Worm (Caenorhabditis elegans) whole organism, mixed stage, embryonic: Measurements from ENCODE around the gene bmk-1.
A peak's percentile ranks its signal among the peaks of the same experiment; 100 is the strongest.

Experiments used
- M03D4.4 ChIP-seq: sonication (generic microtip); optimal IDR thresholded peaks from 2 replicates; lab custom pipeline; 2017; ENCODE audit warnings: mild to moderate bottlenecking, missing genetic modification characterization, missing compliant biosample characterization
- bed-3 ChIP-seq: fragments of 200-800 bp; sonication (Bioruptor generic); optimal IDR thresholded peaks from 3 replicates; lab custom pipeline; 2018; ENCODE audit warnings: mild to moderate bottlenecking, missing genetic modification characterization, moderate library complexity, missing compliant biosample characterization
- blmp-1 ChIP-seq: fragments of 150-350 bp; optimal IDR thresholded peaks from 2 replicates; lab custom pipeline; 2014; ENCODE audit warnings: missing biosample characterization, missing genetic modification characterization
- ceh-39 ChIP-seq: fragments of 150-350 bp; optimal IDR thresholded peaks from 2 replicates; lab custom pipeline; 2014; ENCODE audit warnings: missing biosample characterization, missing genetic modification characterization
- ceh-43 ChIP-seq: fragments of 200-800 bp; sonication (Bioruptor generic); optimal IDR thresholded peaks from 2 replicates; lab custom pipeline; 2018; ENCODE audit warnings: mild to moderate bottlenecking, missing genetic modification characterization, moderate library complexity, missing compliant biosample characterization
- ceh-83 ChIP-seq: fragments of 200-800 bp; sonication (Bioruptor generic); optimal IDR thresholded peaks from 2 replicates; lab custom pipeline; 2018; ENCODE audit warnings: mild to moderate bottlenecking, missing genetic modification characterization, missing compliant biosample characterization
- ces-1 ChIP-seq: fragments of 150-350 bp; optimal IDR thresholded peaks from 2 replicates; lab custom pipeline; 2014; ENCODE audit warnings: missing biosample characterization, missing genetic modification reagents, missing genetic modification characterization
- cnd-1 ChIP-seq: fragments of 200-800 bp; sonication (Bioruptor generic); optimal IDR thresholded peaks from 2 replicates; lab custom pipeline; 2018; ENCODE audit warnings: mild to moderate bottlenecking, missing genetic modification characterization, missing compliant biosample characterization
- drap-1 ChIP-seq: fragments of 200-800 bp; sonication (Bioruptor generic); optimal IDR thresholded peaks from 3 replicates; lab custom pipeline; 2018; ENCODE audit warnings: mild to moderate bottlenecking, missing genetic modification characterization, missing compliant biosample characterization
- elt-1 ChIP-seq: sonication (generic microtip); optimal IDR thresholded peaks from 2 replicates; lab custom pipeline; 2017; ENCODE audit warnings: missing genetic modification characterization, mild to moderate bottlenecking, missing compliant biosample characterization, antibody characterized with exemption, moderate library complexity, borderline replicate concordance; ENCODE audit not compliant: insufficient read depth
- elt-3 ChIP-seq: fragments of 150-350 bp; optimal IDR thresholded peaks from 2 replicates; lab custom pipeline; 2014; ENCODE audit warnings: missing biosample characterization, missing genetic modification characterization
- flh-1 ChIP-seq: fragments of 200-800 bp; sonication (Bioruptor generic); optimal IDR thresholded peaks from 2 replicates; lab custom pipeline; 2018; ENCODE audit warnings: mild to moderate bottlenecking, missing genetic modification characterization, moderate library complexity, missing compliant biosample characterization
- ham-2 ChIP-seq: fragments of 200-800 bp; sonication (Bioruptor generic); optimal IDR thresholded peaks from 2 replicates; lab custom pipeline; 2018; ENCODE audit warnings: mild to moderate bottlenecking, missing genetic modification characterization, missing compliant biosample characterization
- hlh-1 ChIP-seq: fragments of 150-350 bp; optimal IDR thresholded peaks from 2 replicates; lab custom pipeline; 2014; ENCODE audit warnings: missing biosample characterization, missing genetic modification reagents, missing genetic modification characterization
- lin-13 ChIP-seq: fragments of 150-350 bp; optimal IDR thresholded peaks from 2 replicates; lab custom pipeline; 2014; ENCODE audit warnings: missing biosample characterization, missing genetic modification characterization
- lin-32 ChIP-seq: fragments of 200-800 bp; sonication (Bioruptor generic); optimal IDR thresholded peaks from 2 replicates; lab custom pipeline; 2018; ENCODE audit warnings: mild to moderate bottlenecking, missing genetic modification characterization, missing compliant biosample characterization
- lsy-2 ChIP-seq: fragments of 150-350 bp; optimal IDR thresholded peaks from 2 replicates; lab custom pipeline; 2014; ENCODE audit warnings: missing biosample characterization, missing genetic modification characterization
- mab-5 ChIP-seq: fragments of 150-350 bp; optimal IDR thresholded peaks from 2 replicates; lab custom pipeline; 2014; ENCODE audit warnings: missing biosample characterization, missing genetic modification characterization
- mep-1 ChIP-seq: fragments of 150-350 bp; optimal IDR thresholded peaks from 2 replicates; lab custom pipeline; 2017; ENCODE audit warnings: missing biosample characterization, missing genetic modification reagents, missing genetic modification characterization, inconsistent platforms
- mls-2 ChIP-seq: sonication (generic microtip); optimal IDR thresholded peaks from 2 replicates; lab custom pipeline; 2016; ENCODE audit warnings: mild to moderate bottlenecking, missing genetic modification characterization, moderate library complexity, missing compliant biosample characterization
- nhr-2 ChIP-seq: fragments of 150-350 bp; optimal IDR thresholded peaks from 2 replicates; lab custom pipeline; 2014; ENCODE audit warnings: missing biosample characterization, missing genetic modification characterization
- nhr-237 ChIP-seq: fragments of 150-350 bp; optimal IDR thresholded peaks from 2 replicates; lab custom pipeline; 2014; ENCODE audit warnings: missing biosample characterization, missing genetic modification characterization
- nhr-28 ChIP-seq: fragments of 150-350 bp; optimal IDR thresholded peaks from 2 replicates; lab custom pipeline; 2014; ENCODE audit warnings: missing biosample characterization, missing genetic modification characterization
- sem-2 ChIP-seq: fragments of 200-800 bp; sonication (Bioruptor generic); optimal IDR thresholded peaks from 2 replicates; lab custom pipeline; 2018; ENCODE audit warnings: mild to moderate bottlenecking, missing genetic modification characterization, missing compliant biosample characterization
- snpc-4 ChIP-seq: fragments of 150-350 bp; optimal IDR thresholded peaks from 2 replicates; lab custom pipeline; 2014; ENCODE audit warnings: missing biosample characterization, missing genetic modification characterization
- sptf-1 ChIP-seq: sonication (generic microtip); optimal IDR thresholded peaks from 2 replicates; lab custom pipeline; 2017; ENCODE audit warnings: mild to moderate bottlenecking, missing genetic modification characterization, moderate library complexity, missing compliant biosample characterization
- tbx-8 ChIP-seq: fragments of 200-800 bp; sonication (Bioruptor generic); optimal IDR thresholded peaks from 2 replicates; lab custom pipeline; 2018; ENCODE audit warnings: mild to moderate bottlenecking, missing genetic modification characterization, moderate library complexity, missing compliant biosample characterization
- unc-120 ChIP-seq: sonication (generic microtip); optimal IDR thresholded peaks from 2 replicates; lab custom pipeline; 2017; ENCODE audit warnings: missing genetic modification characterization, missing compliant biosample characterization; ENCODE audit not compliant: poor library complexity, severe bottlenecking
- unc-39 ChIP-seq: fragments of 150-350 bp; optimal IDR thresholded peaks from 2 replicates; lab custom pipeline; 2014; ENCODE audit warnings: missing biosample characterization, missing genetic modification characterization
- zip-8 ChIP-seq: fragments of 150-350 bp; optimal IDR thresholded peaks from 2 replicates; lab custom pipeline; 2014; ENCODE audit warnings: missing biosample characterization, missing genetic modification characterization

The bmk-1 gene

DNA sequence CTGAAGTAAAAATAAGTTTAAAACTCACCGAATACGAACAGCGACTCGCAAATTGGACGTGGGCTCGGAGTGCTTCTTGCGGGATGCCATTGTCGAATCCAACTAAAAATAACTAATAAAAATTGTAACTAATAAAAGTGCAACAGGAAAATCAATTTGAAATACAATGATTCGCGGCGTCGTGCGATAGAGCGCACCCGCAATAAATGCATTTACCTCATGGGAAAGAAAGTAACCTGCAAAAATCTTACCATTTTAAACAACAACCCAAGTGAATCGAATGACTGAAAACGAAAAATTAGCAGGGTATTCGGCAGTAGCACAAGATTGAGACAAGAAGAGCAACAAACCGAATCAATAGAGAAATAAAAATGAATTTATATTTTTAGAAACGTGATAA, at the start of gene bmk-1:
Gene bmk-1 (minus strand): TSS at position 359 of the 400 bp plus-strand sequence.
- TF ChIP-seq lin-13 (tag; lab: Kevin White, UChicago) (peak; percentile 35), mls-2 (no peak), mep-1 (tag; lab: Kevin White, UChicago) (no peak)

DNA sequence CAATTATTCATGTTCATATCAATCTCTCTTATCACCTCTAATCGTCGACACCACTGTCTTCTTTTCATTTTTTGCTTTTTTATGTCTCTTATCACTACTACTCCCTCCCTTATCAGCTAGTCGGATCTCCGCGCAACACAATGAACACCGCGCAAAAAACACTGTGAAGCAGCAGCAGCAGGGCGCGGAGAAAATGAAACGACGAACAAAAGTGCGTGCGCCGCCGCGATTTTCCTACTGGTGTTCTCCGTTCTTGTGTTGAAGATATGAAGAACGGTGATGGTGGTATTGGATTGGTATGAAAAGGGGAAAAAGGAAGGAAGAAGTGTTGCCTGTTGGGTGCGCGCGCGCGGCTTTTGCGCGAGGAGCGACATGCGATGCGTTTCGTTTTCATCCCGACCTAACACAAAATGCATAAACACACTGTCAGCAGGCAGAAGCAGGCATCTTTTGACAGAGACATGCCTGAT, 49.0 kb upstream of the bmk-1 start:
- TF ChIP-seq unc-39 (tag; lab: Kevin White, UChicago), result no peak
- TF ChIP-seq zip-8 (tag; lab: Kevin White, UChicago), result no peak
- no peak for TF ChIP-seq mab-5 (tag; lab: Kevin White, UChicago)
- TF ChIP-seq flh-1 (GFP tag; lab: Kevin White, UChicago), result no peak
- peak; percentile 15 for TF ChIP-seq cnd-1 (tag; lab: Kevin White, UChicago)
- peak; percentile 14 for TF ChIP-seq elt-3 (tag; lab: Kevin White, UChicago)
- peak; percentile 95 for TF ChIP-seq ham-2
- TF ChIP-seq mep-1 (tag; lab: Kevin White, UChicago), result no peak
- TF ChIP-seq bed-3 (GFP tag; lab: Kevin White, UChicago), result no peak
- no peak for TF ChIP-seq lin-13 (tag; lab: Kevin White, UChicago)
- TF ChIP-seq ceh-83, result no peak
- TF ChIP-seq M03D4.4 (tag; lab: Kevin White, UChicago), result no peak
- no peak for TF ChIP-seq nhr-28 (tag; lab: Kevin White, UChicago)
- TF ChIP-seq blmp-1 (tag; lab: Kevin White, UChicago), result no peak
- TF ChIP-seq elt-1 (tag; lab: Kevin White, UChicago), result peak; percentile 92
- TF ChIP-seq sptf-1 (tag; lab: Kevin White, UChicago), result peak; percentile 30
- TF ChIP-seq lsy-2 (tag; lab: Kevin White, UChicago), result no peak
- TF ChIP-seq snpc-4 (tag; lab: Kevin White, UChicago), result no peak
- TF ChIP-seq ceh-39 (tag; lab: Kevin White, UChicago), result no peak
- peak; percentile 7 for TF ChIP-seq sem-2 (GFP tag; lab: Kevin White, UChicago)
- no peak for TF ChIP-seq tbx-8 (GFP tag; lab: Kevin White, UChicago)
- peak; percentile 62 for TF ChIP-seq drap-1 (GFP tag; lab: Kevin White, UChicago)

DNA sequence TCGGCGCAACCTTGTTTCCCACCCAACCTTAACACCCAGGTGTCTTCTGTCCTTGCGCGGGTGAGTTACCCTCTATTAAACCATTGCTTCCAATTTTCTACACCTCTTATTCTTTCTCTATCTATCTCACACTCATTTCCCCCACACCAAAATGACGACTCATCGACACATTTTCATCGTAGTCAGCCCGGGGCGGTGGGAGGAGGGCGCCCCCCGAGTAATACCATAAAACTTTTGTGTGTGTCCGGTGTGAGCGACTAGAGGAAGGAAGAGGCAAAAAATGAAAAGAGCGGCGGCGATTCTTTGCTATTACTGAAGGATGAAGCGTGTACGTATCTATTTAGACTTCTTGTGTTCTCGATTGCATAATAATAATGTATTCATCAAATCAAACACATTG, 48.0 kb upstream of the bmk-1 start:
- peak; percentile 29 for TF ChIP-seq M03D4.4 (tag; lab: Kevin White, UChicago)
- no peak for TF ChIP-seq mls-2
- peak; percentile 66 for TF ChIP-seq drap-1 (GFP tag; lab: Kevin White, UChicago)
- TF ChIP-seq blmp-1 (tag; lab: Kevin White, UChicago), result no peak
- no peak for TF ChIP-seq tbx-8 (GFP tag; lab: Kevin White, UChicago)
- TF ChIP-seq lin-13 (tag; lab: Kevin White, UChicago), result no peak
- no peak for TF ChIP-seq mab-5 (tag; lab: Kevin White, UChicago)
- TF ChIP-seq, all 35 proteins: peak for 2

DNA sequence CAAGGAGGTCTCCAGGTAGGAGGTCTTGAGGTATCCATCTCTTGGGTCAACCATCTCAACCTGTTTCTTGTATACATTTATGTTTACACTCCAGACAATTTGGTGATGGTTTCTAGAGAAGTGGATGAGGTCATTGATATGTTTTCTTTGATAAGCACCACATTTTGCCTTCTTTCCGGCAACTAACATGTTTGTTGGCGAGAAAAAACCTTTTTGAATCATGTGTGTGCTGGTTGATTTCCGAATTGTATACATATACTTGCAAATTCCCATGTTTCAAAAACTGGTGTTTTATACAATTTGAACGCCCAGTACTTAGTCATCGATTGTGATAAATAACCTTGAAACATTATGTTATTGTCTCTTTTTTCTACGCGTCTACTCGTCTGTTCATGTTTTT, 47.3 kb upstream of the bmk-1 start:
- TF ChIP-seq snpc-4 (tag; lab: Kevin White, UChicago) (no peak), drap-1 (GFP tag; lab: Kevin White, UChicago) (no peak), unc-120 (tag; lab: Kevin White, UChicago) (no peak), sem-2 (GFP tag; lab: Kevin White, UChicago) (no peak), nhr-237 (tag; lab: Kevin White, UChicago) (no peak), hlh-1 (tag; lab: Kevin White, UChicago) (no peak), flh-1 (GFP tag; lab: Kevin White, UChicago) (no peak), mls-2 (no peak), mep-1 (tag; lab: Kevin White, UChicago) (no peak), ceh-83 (no peak), unc-39 (tag; lab: Kevin White, UChicago) (no peak), elt-1 (tag; lab: Kevin White, UChicago) (no peak), sptf-1 (tag; lab: Kevin White, UChicago) (no peak), ces-1 (no peak)
- TF ChIP-seq, all 35 proteins: peak for 0

DNA sequence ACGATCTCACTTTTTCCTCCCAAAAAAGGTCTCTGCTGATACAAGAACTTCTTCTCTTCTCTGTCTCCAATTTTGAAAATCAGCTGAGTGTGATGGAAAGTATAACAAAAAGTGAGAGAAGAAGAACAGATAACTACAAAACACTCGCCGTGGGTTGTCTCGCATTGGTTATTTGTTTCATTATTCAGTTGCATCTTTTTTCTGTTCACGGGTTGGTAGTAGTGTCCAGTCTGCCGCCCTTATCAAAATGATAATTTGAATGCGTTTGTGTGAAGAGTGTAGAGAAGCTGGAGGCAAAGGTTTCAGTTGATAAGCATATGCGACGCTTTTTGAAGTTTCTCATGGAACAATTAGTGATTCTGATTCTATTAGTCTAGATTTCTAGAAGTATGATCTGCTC, 46.3 kb upstream of the bmk-1 start:
- TF ChIP-seq ham-2, result no peak
- no peak for TF ChIP-seq bed-3 (GFP tag; lab: Kevin White, UChicago)
- no peak for TF ChIP-seq nhr-28 (tag; lab: Kevin White, UChicago)
- TF ChIP-seq lin-32 (GFP tag; lab: Kevin White, UChicago), result no peak
- no peak for TF ChIP-seq ceh-43 (GFP tag; lab: Kevin White, UChicago)
- TF ChIP-seq ceh-83, result no peak
- TF ChIP-seq unc-120 (tag; lab: Kevin White, UChicago), result no peak
- no peak for TF ChIP-seq flh-1 (GFP tag; lab: Kevin White, UChicago)
- no peak for TF ChIP-seq nhr-2 (tag; lab: Kevin White, UChicago)
- TF ChIP-seq mep-1 (tag; lab: Kevin White, UChicago), result no peak
- TF ChIP-seq snpc-4 (tag; lab: Kevin White, UChicago), result no peak
- no peak for TF ChIP-seq elt-1 (tag; lab: Kevin White, UChicago)
- TF ChIP-seq sptf-1 (tag; lab: Kevin White, UChicago), result no peak
- TF ChIP-seq lsy-2 (tag; lab: Kevin White, UChicago), result no peak
- TF ChIP-seq blmp-1 (tag; lab: Kevin White, UChicago), result no peak
- TF ChIP-seq lin-13 (tag; lab: Kevin White, UChicago), result no peak
